Fruit fly (Drosophila melanogaster) whole organism, embryonic: Measurements from ENCODE around the gene Pxn.

Source experiments
- Atf-2 ChIP-seq: fragments of 200-800 bp; sonication (Bioruptor generic); optimal IDR thresholded peaks from 2 replicates; lab custom pipeline; 2016; ENCODE audit warnings: missing biosample characterization, missing genetic modification characterization
- C15 ChIP-seq: fragments of 200-800 bp; sonication (Bioruptor generic); IDR thresholded peaks from 3 replicates; pipeline ENCODE4 v1.3.6; 2022; ENCODE audit warnings: missing biosample characterization, missing genetic modification characterization
- CG10274 ChIP-seq: fragments of 200-800 bp; sonication (Bioruptor generic); optimal IDR thresholded peaks from 3 replicates; lab custom pipeline; 2017; ENCODE audit warnings: missing biosample characterization, mild to moderate bottlenecking, missing genetic modification characterization
- CG10543 ChIP-seq: fragments of 200-800 bp; sonication (Bioruptor generic); optimal IDR thresholded peaks from 3 replicates; lab custom pipeline; 2017; ENCODE audit warnings: missing biosample characterization, mild to moderate bottlenecking, missing genetic modification characterization, moderate library complexity
- CG14860 ChIP-seq: fragments of 200-800 bp; sonication (Bioruptor generic); IDR thresholded peaks from 3 replicates; pipeline ENCODE4 v1.3.6; 2022; ENCODE audit warnings: missing biosample characterization, missing genetic modification characterization; ENCODE audit not compliant: partially characterized antibody
- CG17802 ChIP-seq: fragments of 200-800 bp; sonication (Bioruptor generic); optimal IDR thresholded peaks from 2 replicates; lab custom pipeline; 2018; ENCODE audit warnings: missing biosample characterization, mild to moderate bottlenecking, missing genetic modification characterization, moderate library complexity
- CG1792 ChIP-seq: fragments of 200-800 bp; sonication (Bioruptor generic); optimal IDR thresholded peaks from 2 replicates; lab custom pipeline; 2016; ENCODE audit warnings: missing biosample characterization, missing genetic modification characterization
- CG2116 ChIP-seq: fragments of 200-800 bp; sonication (Bioruptor generic); optimal IDR thresholded peaks from 3 replicates; lab custom pipeline; 2018; ENCODE audit warnings: missing biosample characterization, mild to moderate bottlenecking, missing genetic modification characterization
- CG2199 ChIP-seq: fragments of 200-800 bp; sonication (Bioruptor generic); IDR thresholded peaks from 3 replicates; pipeline ENCODE4 v1.3.6; 2022; ENCODE audit warnings: missing biosample characterization, missing genetic modification characterization
- CG31388 ChIP-seq: fragments of 200-800 bp; sonication (Bioruptor generic); optimal IDR thresholded peaks from 2 replicates; lab custom pipeline; 2016; ENCODE audit warnings: missing biosample characterization, missing genetic modification characterization
- CG32532 ChIP-seq: fragments of 200-800 bp; sonication (Bioruptor generic); IDR thresholded peaks from 2 replicates; pipeline ENCODE4 v1.3.6; 2022; ENCODE audit warnings: missing biosample characterization, missing genetic modification characterization
- CG33213 ChIP-seq: fragments of 200-800 bp; sonication (Bioruptor generic); optimal IDR thresholded peaks from 3 replicates; lab custom pipeline; 2016; ENCODE audit warnings: missing biosample characterization, missing genetic modification characterization
- CG4360 ChIP-seq: fragments of 200-800 bp; sonication (Bioruptor generic); IDR thresholded peaks from 2 replicates; pipeline ENCODE4 v1.3.6; 2022; ENCODE audit warnings: missing biosample characterization, missing genetic modification characterization
- CG4617 ChIP-seq: fragments of 200-800 bp; sonication (Bioruptor generic); optimal IDR thresholded peaks from 3 replicates; lab custom pipeline; 2016; ENCODE audit warnings: missing biosample characterization, missing genetic modification characterization, borderline replicate concordance
- CG4854 ChIP-seq: fragments of 200-800 bp; sonication (Bioruptor generic); optimal IDR thresholded peaks from 2 replicates; lab custom pipeline; 2016; ENCODE audit warnings: missing biosample characterization, missing genetic modification characterization, inconsistent platforms
- CG6813 ChIP-seq: fragments of 200-800 bp; sonication (Bioruptor generic); optimal IDR thresholded peaks from 2 replicates; lab custom pipeline; 2017; ENCODE audit warnings: missing biosample characterization, missing genetic modification characterization, mild to moderate bottlenecking, moderate library complexity, missing genetic modification reagents
- CG8281 ChIP-seq: fragments of 200-800 bp; sonication (Bioruptor generic); optimal IDR thresholded peaks from 2 replicates; lab custom pipeline; 2018; ENCODE audit warnings: missing biosample characterization, mild to moderate bottlenecking, missing genetic modification characterization, moderate library complexity
- CG8478 ChIP-seq: fragments of >200 bp; optimal IDR thresholded peaks from 2 replicates; lab custom pipeline; 2018
- CG9437 ChIP-seq: fragments of 200-800 bp; sonication (Bioruptor generic); optimal IDR thresholded peaks from 2 replicates; lab custom pipeline; 2018; ENCODE audit warnings: missing biosample characterization, mild to moderate bottlenecking, missing genetic modification characterization
- Dek ChIP-seq: fragments of 200-800 bp; sonication (Bioruptor generic); optimal IDR thresholded peaks from 3 replicates; lab custom pipeline; 2019; ENCODE audit warnings: missing biosample characterization, mild to moderate bottlenecking, missing genetic modification characterization, moderate library complexity
- Dfd ChIP-seq, 2 experiments: fragments of >200 bp; optimal IDR thresholded peaks; 2 replicates each; lab custom pipeline; 2017; ENCODE audit warnings: missing biosample characterization in 2 of 2, missing genetic modification characterization in 2 of 2
- Dref ChIP-seq: fragments of 200-800 bp; sonication (Bioruptor generic); IDR thresholded peaks from 2 replicates; pipeline ENCODE4 v1.3.6; 2022; ENCODE audit warnings: missing biosample characterization, missing genetic modification characterization
- GATAe ChIP-seq: fragments of 200-800 bp; sonication (Bioruptor generic); conservative IDR thresholded peaks from 2 replicates; pipeline ENCODE4 v1.3.6; 2022; ENCODE audit warnings: missing biosample characterization, missing genetic modification characterization
- Gug ChIP-seq: fragments of 200-800 bp; sonication (Bioruptor generic); IDR thresholded peaks from 4 replicates; pipeline ENCODE4 v1.3.6; 2022; ENCODE audit warnings: missing biosample characterization, missing genetic modification characterization
- Lhr ChIP-seq: fragments of 200-800 bp; sonication (Bioruptor generic); optimal IDR thresholded peaks from 3 replicates; lab custom pipeline; 2017; ENCODE audit warnings: mild to moderate bottlenecking, missing biosample characterization, missing genetic modification reagents, missing genetic modification characterization
- MTF-1 ChIP-seq: fragments of 200-800 bp; sonication (Bioruptor generic); optimal IDR thresholded peaks from 2 replicates; lab custom pipeline; 2018; ENCODE audit warnings: missing biosample characterization, mild to moderate bottlenecking, missing genetic modification characterization, borderline replicate concordance
- Mad ChIP-seq: fragments of 200-800 bp; sonication (Bioruptor generic); optimal IDR thresholded peaks from 2 replicates; lab custom pipeline; 2016; ENCODE audit warnings: missing biosample characterization, missing genetic modification characterization
- Neu2 ChIP-seq: fragments of 200-800 bp; sonication (Bioruptor generic); optimal IDR thresholded peaks from 3 replicates; lab custom pipeline; 2016; ENCODE audit warnings: missing biosample characterization, missing genetic modification characterization, borderline replicate concordance
- Nf-YC ChIP-seq: fragments of 200-800 bp; optimal IDR thresholded peaks from 3 replicates; lab custom pipeline; 2019; ENCODE audit warnings: missing biosample characterization, mild to moderate bottlenecking, missing genetic modification characterization, moderate library complexity
- Oaz ChIP-seq: fragments of 200-800 bp; sonication (Bioruptor generic); IDR thresholded peaks from 2 replicates; pipeline ENCODE4 v1.3.6; 2022; ENCODE audit warnings: missing biosample characterization, missing genetic modification characterization
- Oli ChIP-seq: fragments of 200-800 bp; sonication (Bioruptor generic); optimal IDR thresholded peaks from 2 replicates; lab custom pipeline; 2018; ENCODE audit warnings: missing biosample characterization, mild to moderate bottlenecking, missing genetic modification characterization, moderate library complexity
- Pdp1 ChIP-seq, 2 experiments: fragments of 200-800 bp; sonication (Bioruptor generic); optimal IDR thresholded peaks; 3 replicates each; lab custom pipeline; 2016; ENCODE audit warnings: missing biosample characterization in 2 of 2, missing genetic modification characterization in 2 of 2, mild to moderate bottlenecking in 1 of 2, moderate library complexity in 1 of 2
- Poxn ChIP-seq: fragments of 200-800 bp; sonication (Bioruptor generic); IDR thresholded peaks from 2 replicates; pipeline ENCODE4 v1.3.6; 2022; ENCODE audit warnings: missing biosample characterization, missing genetic modification characterization
- Sox102F ChIP-seq: fragments of 200-800 bp; sonication (Bioruptor generic); optimal IDR thresholded peaks from 2 replicates; lab custom pipeline; 2018; ENCODE audit warnings: missing biosample characterization, mild to moderate bottlenecking, missing genetic modification characterization, moderate library complexity
- ac ChIP-seq: fragments of 200-800 bp; sonication (Bioruptor generic); optimal IDR thresholded peaks from 3 replicates; lab custom pipeline; 2017; ENCODE audit warnings: missing biosample characterization, mild to moderate bottlenecking, missing genetic modification characterization
- bab2 ChIP-seq: fragments of 200-800 bp; sonication (Bioruptor generic); optimal IDR thresholded peaks from 2 replicates; lab custom pipeline; 2016; ENCODE audit warnings: missing biosample characterization, missing genetic modification characterization
- ewg ChIP-seq: fragments of 200-800 bp; sonication (Bioruptor generic); optimal IDR thresholded peaks from 3 replicates; lab custom pipeline; 2017; ENCODE audit warnings: mild to moderate bottlenecking, missing biosample characterization, missing genetic modification reagents, missing genetic modification characterization
- fd96Cb ChIP-seq: fragments of 200-800 bp; sonication (Bioruptor generic); optimal IDR thresholded peaks from 2 replicates; lab custom pipeline; 2018; ENCODE audit warnings: missing biosample characterization, mild to moderate bottlenecking, missing genetic modification characterization, moderate library complexity
- gro ChIP-seq: fragments of 200-800 bp; sonication (Bioruptor generic); optimal IDR thresholded peaks from 2 replicates; lab custom pipeline; 2016; ENCODE audit warnings: missing biosample characterization, missing genetic modification characterization
- gsb-n ChIP-seq: fragments of 200-800 bp; sonication (Bioruptor generic); optimal IDR thresholded peaks from 3 replicates; lab custom pipeline; 2018; ENCODE audit warnings: missing biosample characterization, mild to moderate bottlenecking, missing genetic modification characterization
- lov ChIP-seq, 2 experiments: fragments of 200-800 bp in 1 of 2; fragments of >200 bp in 1 of 2; sonication (Bioruptor generic) in 1 of 2; IDR thresholded peaks in 1 of 2; optimal IDR thresholded peaks in 1 of 2; 2 replicates in 1 of 2; 3 replicates in 1 of 2; pipeline versions ENCODE4 v1.3.6 to Lab custom; 2017 to 2022; ENCODE audit warnings: missing biosample characterization in 1 of 2, missing genetic modification characterization in 1 of 2
- nerfin-1 ChIP-seq: fragments of 200-800 bp; sonication (Bioruptor generic); optimal IDR thresholded peaks from 3 replicates; lab custom pipeline; 2019; ENCODE audit warnings: missing biosample characterization, mild to moderate bottlenecking, missing genetic modification characterization, moderate library complexity
- onecut ChIP-seq: fragments of 200-800 bp; sonication (Bioruptor generic); IDR thresholded peaks from 2 replicates; pipeline ENCODE4 v1.3.6; 2022; ENCODE audit warnings: missing biosample characterization, missing genetic modification characterization
- otp ChIP-seq: fragments of 200-800 bp; sonication (Bioruptor generic); IDR thresholded peaks from 3 replicates; pipeline ENCODE4, ENCODE4 v1.3.6; 2022; ENCODE audit warnings: missing biosample characterization, missing genetic modification characterization
- p53 ChIP-seq: fragments of 200-800 bp; sonication (Bioruptor generic); optimal IDR thresholded peaks from 2 replicates; lab custom pipeline; 2016; ENCODE audit warnings: missing biosample characterization, missing genetic modification characterization
- pzg ChIP-seq: fragments of 200-800 bp; sonication (Bioruptor generic); optimal IDR thresholded peaks from 3 replicates; lab custom pipeline; 2018; ENCODE audit warnings: missing biosample characterization, mild to moderate bottlenecking, missing genetic modification characterization, moderate library complexity
- salm ChIP-seq: fragments of 200-800 bp; sonication (Bioruptor generic); optimal IDR thresholded peaks from 2 replicates; lab custom pipeline; 2018; ENCODE audit warnings: missing biosample characterization, mild to moderate bottlenecking, missing genetic modification characterization
- z ChIP-seq: fragments of 200-800 bp; sonication (Bioruptor generic); IDR thresholded peaks from 3 replicates; pipeline ENCODE4 v1.3.6; 2022; ENCODE audit warnings: missing biosample characterization, missing genetic modification characterization

Gene Pxn

DNA sequence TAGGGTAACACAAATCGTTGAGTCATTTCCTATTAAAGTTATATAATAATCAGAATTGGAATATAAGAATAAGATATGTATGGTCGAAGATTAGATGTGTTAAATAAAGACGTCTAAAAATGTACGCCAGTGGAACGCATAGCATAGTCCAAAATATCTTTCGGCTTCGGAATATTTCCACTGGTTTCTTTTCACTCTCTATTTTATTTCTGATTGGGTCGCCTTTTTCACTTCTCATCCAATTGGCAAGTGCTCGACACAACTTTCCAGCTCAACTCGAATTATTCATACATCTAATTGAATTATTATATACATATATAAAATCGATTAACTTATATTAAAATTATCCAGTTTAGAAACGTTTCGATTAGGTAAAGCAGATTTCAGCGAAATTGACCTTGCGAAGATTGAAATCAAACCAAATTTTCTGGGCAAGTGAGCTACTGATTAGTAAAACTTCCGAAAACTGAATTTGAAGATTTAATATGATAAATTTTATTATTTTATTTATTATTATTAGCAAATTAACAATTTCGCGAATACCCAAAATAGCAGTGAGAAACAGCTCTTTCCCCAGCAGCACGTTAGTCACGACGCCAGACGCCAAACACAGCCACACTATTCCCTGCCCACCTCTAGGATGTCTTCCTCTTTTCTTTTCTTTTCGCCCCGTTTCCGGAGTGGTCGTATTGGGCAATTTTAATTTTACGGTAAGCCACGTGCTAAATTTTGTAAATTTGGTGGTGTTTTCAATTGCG, 42.9 kb downstream of the Pxn start, which contains the start of gene RpL8 (continued):
- TF ChIP-seq MTF-1 (GFP tag; lab: Kevin White, UChicago): peak; percentile 98
- TF ChIP-seq Dek (tag; lab: Kevin White, UChicago): peak; percentile 57
- TF ChIP-seq CG33213 (GFP tag; lab: Kevin White, UChicago): peak; percentile 90
- TF ChIP-seq Oli: peak; percentile 60
- peak; percentile 51 for TF ChIP-seq CG1792 (GFP tag; lab: Kevin White, UChicago)
- peak; percentile 73 for TF ChIP-seq p53
- TF ChIP-seq CG17802 (tag; lab: Kevin White, UChicago): peak; percentile 79
- TF ChIP-seq bab2 (GFP tag; lab: Kevin White, UChicago): peak; percentile 44
- TF ChIP-seq CG8478 (lab: Kevin White, UChicago): no peak
- peak; percentile 24 for TF ChIP-seq Atf-2 (GFP tag; lab: Kevin White, UChicago)
- peak; percentile 75 for TF ChIP-seq gsb-n (tag; lab: Kevin White, UChicago)
- peak; percentile 84 for TF ChIP-seq Mad (GFP tag; lab: Kevin White, UChicago)
- TF ChIP-seq nerfin-1 (tag; lab: Kevin White, UChicago): peak; percentile 50
- TF ChIP-seq Pdp1 (GFP tag; optimal IDR thresholded peaks at IDR 0.05; lab: Kevin White, UChicago): peak; percentile 63 to 66
- TF ChIP-seq CG32532: peak; percentile 89
- TF ChIP-seq Dref (GFP tag; lab: Robert Waterston, UW): peak; percentile 55
- TF ChIP-seq CG4854 (GFP tag; lab: Kevin White, UChicago): peak; percentile 76
- TF ChIP-seq pzg (GFP tag; lab: Kevin White, UChicago): peak; percentile 75
- TF ChIP-seq CG4617 (GFP tag; lab: Kevin White, UChicago): peak; percentile 68
- TF ChIP-seq Neu2 (GFP tag; lab: Kevin White, UChicago): peak; percentile 64
- peak; percentile 74 for TF ChIP-seq Gug (GFP tag; lab: Robert Waterston, UW)
- TF ChIP-seq Dfd (GFP tag; optimal IDR thresholded peaks at IDR 0.05; lab: Kevin White, UChicago): no peak
- peak; percentile 73 for TF ChIP-seq CG9437 (GFP tag; lab: Kevin White, UChicago)
- no peak for TF ChIP-seq CG2199 (GFP tag; lab: Robert Waterston, UW)
- TF ChIP-seq CG31388 (GFP tag; lab: Kevin White, UChicago): no peak
- TF ChIP-seq CG8281 (tag; lab: Kevin White, UChicago): peak; percentile 53
- TF ChIP-seq Sox102F (GFP tag; lab: Kevin White, UChicago): peak; percentile 65
- TF ChIP-seq GATAe (GFP tag; lab: Robert Waterston, UW): 0 out of 2 replicates have a peak, but pooled peaks have one; percentile 10
- peak; percentile 52; the same call in 1 of the 2 replicates for TF ChIP-seq CG4360
- 0 out of 3 replicates have a peak, but pooled peaks have one; percentile 55 for TF ChIP-seq C15 (GFP tag; lab: Robert Waterston, UW)
- peak; percentile 40 for TF ChIP-seq Lhr (GFP tag; lab: Kevin White, UChicago)
- TF ChIP-seq Oaz (GFP tag; lab: Robert Waterston, UW): peak; percentile 71
- TF ChIP-seq CG6813 (GFP tag; lab: Kevin White, UChicago): peak; percentile 92
- TF ChIP-seq CG14860: peak; percentile 27; the same call in 1 of the 3 replicates
- TF ChIP-seq ewg (GFP tag; lab: Kevin White, UChicago): peak; percentile 72
- peak; percentile 95 for TF ChIP-seq otp (GFP tag; lab: Robert Waterston, UW)
- TF ChIP-seq onecut: peak; percentile 89
- peak; percentile 58 for TF ChIP-seq ac (GFP tag; lab: Kevin White, UChicago)
- TF ChIP-seq z: no peak
- peak; percentile 91 for TF ChIP-seq CG10543 (GFP tag; lab: Kevin White, UChicago)
- TF ChIP-seq salm (tag; lab: Kevin White, UChicago): peak; percentile 66
- peak; percentile 54 for TF ChIP-seq Nf-YC (tag; lab: Kevin White, UChicago)
- peak; percentile 88 for TF ChIP-seq gro (GFP tag; lab: Kevin White, UChicago)
- TF ChIP-seq CG10274: peak; percentile 65
- peak; percentile 43 for TF ChIP-seq fd96Cb
- 0 out of 2 replicates have a peak, but pooled peaks have one; percentile 7 for TF ChIP-seq Poxn
- TF ChIP-seq CG2116 (GFP tag; lab: Kevin White, UChicago): peak; percentile 73
- TF ChIP-seq lov (optimal IDR thresholded peaks at IDR 0.05; lab: Kevin White, UChicago): no peak
- TF ChIP-seq lov (GFP tag; IDR thresholded peaks at IDR 0.05; lab: Robert Waterston, UW): peak; percentile 95
